Fruit fly (Drosophila melanogaster): Measurements from ENCODE around the gene Task7.

DNA sequence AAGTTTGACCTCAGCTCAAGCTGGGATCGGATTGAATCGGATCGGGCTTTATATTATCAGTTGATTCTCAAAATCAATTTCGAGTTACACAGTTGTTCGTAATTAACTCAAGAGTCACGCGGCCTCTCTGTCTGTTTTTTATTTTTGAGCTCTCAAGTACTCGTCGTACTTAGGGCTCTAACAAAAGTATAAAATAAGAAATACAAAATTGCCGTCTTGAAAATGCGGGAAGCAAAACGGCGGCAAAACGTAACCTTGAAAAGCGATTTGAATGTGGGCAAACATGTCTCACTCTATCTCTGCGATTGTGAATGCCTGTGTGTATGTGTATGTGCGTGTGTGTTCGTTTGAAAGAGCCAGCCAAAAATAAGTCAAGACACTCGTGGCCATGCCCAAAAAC, 25.5 kb upstream of the Task7 start:
- no peak for TF ChIP-seq CG12605 (GFP tag; IDR thresholded peaks at IDR 0.05)
- TF ChIP-seq Pif1A (GFP tag; optimal IDR thresholded peaks at IDR 0.05): no peak
- TF ChIP-seq D1 (tag; optimal IDR thresholded peaks at IDR 0.05): no peak
- no peak for TF ChIP-seq CG13204 (GFP tag; optimal IDR thresholded peaks at IDR 0.05)
- no peak for TF ChIP-seq gl (tag; optimal IDR thresholded peaks at IDR 0.05)
- no peak for TF ChIP-seq CG15710 (tag; optimal IDR thresholded peaks at IDR 0.05)
- no peak for TF ChIP-seq Ets98B (GFP tag; IDR thresholded peaks at IDR 0.05)
- TF ChIP-seq EcR (GFP tag; optimal IDR thresholded peaks at IDR 0.05): no peak
- no peak for TF ChIP-seq CG17806 (tag; optimal IDR thresholded peaks at IDR 0.05)
- no peak for TF ChIP-seq CG8301 (tag; optimal IDR thresholded peaks at IDR 0.05)
- no peak for TF ChIP-seq Pif1B (GFP tag; optimal IDR thresholded peaks at IDR 0.05)
